Fruit fly (Drosophila melanogaster) whole organism, wandering third instar larva: ENCODE data around the gene Ugt37E1.

Experiments used
- Hr78 ChIP-seq: fragments of >200 bp; optimal IDR thresholded peaks from 2 replicates; lab custom pipeline; 2017; ENCODE audit warnings: missing biosample characterization, missing genetic modification characterization
- Hr83 ChIP-seq: fragments of 200-300 bp; sonication (Bioruptor generic); optimal IDR thresholded peaks from 2 replicates; lab custom pipeline; 2016; ENCODE audit warnings: missing biosample characterization, mild to moderate bottlenecking, missing genetic modification characterization, moderate library complexity; ENCODE audit not compliant: poor library complexity, severe bottlenecking
- Vsx2 ChIP-seq: fragments of 200-300, 225-300 bp; sonication (Bioruptor generic); optimal IDR thresholded peaks from 2 replicates; lab custom pipeline; 2018; ENCODE audit warnings: missing biosample characterization, missing genetic modification characterization; ENCODE audit not compliant: partially characterized antibody
- ey ChIP-seq: fragments of 200-800 bp; sonication (Bioruptor generic); optimal IDR thresholded peaks from 2 replicates; lab custom pipeline; 2016; ENCODE audit warnings: missing biosample characterization, missing genetic modification characterization

- TF ChIP-seq ey (GFP tag; lab: Kevin White, UChicago), result no peak
- no peak for TF ChIP-seq Vsx2 (GFP tag; lab: Kevin White, UChicago)
- no peak for TF ChIP-seq Hr78 (GFP tag; lab: Kevin White, UChicago)
- TF ChIP-seq Hr83, result no peak
Measured at dm6 chr2L:16764480-16764879, 31.9 kb upstream of the Ugt37E1 start.
